Fruit fly (Drosophila melanogaster): ENCODE results near the gene BI-1.

The BI-1 gene

dm6 chr3L:8308891-8309352, at the start of gene BI-1 (continued):
- TF ChIP-seq dmrt11E (tag; optimal IDR thresholded peaks at IDR 0.05), result peak; percentile 60
- TF ChIP-seq Nf-YA (GFP tag; IDR thresholded peaks at IDR 0.05), result 0 out of 2 replicates have a peak, but pooled peaks have one; percentile 21
- peak; percentile 41 for TF ChIP-seq org-1 (GFP tag; optimal IDR thresholded peaks at IDR 0.05)
- TF ChIP-seq CG31388 (GFP tag; optimal IDR thresholded peaks at IDR 0.05), result no peak
- TF ChIP-seq CG6791 (GFP tag; IDR thresholded peaks at IDR 0.05; ENCODE audit: partially characterized antibody), result no peak
- no peak for TF ChIP-seq CHES-1-like (GFP tag; optimal IDR thresholded peaks at IDR 0.05)
- TF ChIP-seq CG16815 (GFP tag; optimal IDR thresholded peaks at IDR 0.05), result peak; percentile 23
- peak; percentile 99 for TF ChIP-seq Sry-β (GFP tag; optimal IDR thresholded peaks at IDR 0.05)
- peak; percentile 67 for TF ChIP-seq CG2712 (tag; optimal IDR thresholded peaks at IDR 0.05)
- no peak for TF ChIP-seq CG11504 (tag; optimal IDR thresholded peaks at IDR 0.05)
- TF ChIP-seq Sry-δ (GFP tag; optimal IDR thresholded peaks at IDR 0.05), result peak; percentile 13
- TF ChIP-seq Meics (GFP tag; optimal IDR thresholded peaks at IDR 0.05), result peak; percentile 76
- TF ChIP-seq CG2116 (GFP tag; optimal IDR thresholded peaks at IDR 0.05), result peak; percentile 22
- TF ChIP-seq sc (optimal IDR thresholded peaks at IDR 0.05), result no peak
- TF ChIP-seq sc (GFP tag; optimal IDR thresholded peaks at IDR 0.05), result peak; percentile 42
- TF ChIP-seq oc (tag; optimal IDR thresholded peaks at IDR 0.05), result no peak
- TF ChIP-seq NC2β (GFP tag; optimal IDR thresholded peaks at IDR 0.05), result no peak
- no peak for TF ChIP-seq CG8089 (GFP tag; optimal IDR thresholded peaks at IDR 0.05)
- peak; percentile 78 for TF ChIP-seq zfh2 (GFP tag; optimal IDR thresholded peaks at IDR 0.05)
- TF ChIP-seq Side (GFP tag; optimal IDR thresholded peaks at IDR 0.05), result no peak
- TF ChIP-seq Rfx (GFP tag; IDR thresholded peaks at IDR 0.05), result peak; percentile 69; the same call in 1 of the 2 replicates
- TF ChIP-seq Med (GFP tag), result peak; percentile 66
- TF ChIP-seq gfzf (GFP tag; optimal IDR thresholded peaks at IDR 0.05), result peak; percentile 15
- peak; percentile 81 for TF ChIP-seq phol (tag; optimal IDR thresholded peaks at IDR 0.05)
- TF ChIP-seq Dbx (GFP tag; IDR thresholded peaks at IDR 0.05), result peak; percentile 74; the same call in 2 of the 3 replicates
- TF ChIP-seq odd (GFP tag; optimal IDR thresholded peaks at IDR 0.05), result no peak
- TF ChIP-seq kni (GFP tag; optimal IDR thresholded peaks at IDR 0.05), result peak; percentile 83
- peak; percentile 78 for TF ChIP-seq Fer1 (GFP tag; optimal IDR thresholded peaks at IDR 0.05)
- peak; percentile 79 for TF ChIP-seq grau (tag; optimal IDR thresholded peaks at IDR 0.05)
- no peak for TF ChIP-seq CG10565 (GFP tag; optimal IDR thresholded peaks at IDR 0.05)
- peak; percentile 53 for TF ChIP-seq al (GFP tag; IDR thresholded peaks at IDR 0.05)
- no peak for TF ChIP-seq tap (tag; optimal IDR thresholded peaks at IDR 0.05)
- TF ChIP-seq repo (GFP tag; optimal IDR thresholded peaks at IDR 0.05), result no peak
- peak; percentile 80 for TF ChIP-seq kay (GFP tag; optimal IDR thresholded peaks at IDR 0.05)
- no peak for TF ChIP-seq CG11093 (GFP tag; IDR thresholded peaks at IDR 0.05)
- TF ChIP-seq ems (GFP tag; optimal IDR thresholded peaks at IDR 0.05), result peak; percentile 28
- TF ChIP-seq B-H2 (GFP tag; optimal IDR thresholded peaks at IDR 0.05), result peak; percentile 74
- no peak for TF ChIP-seq pros (GFP tag; optimal IDR thresholded peaks at IDR 0.05)
- TF ChIP-seq Atf6 (GFP tag; IDR thresholded peaks at IDR 0.05), result no peak; the same call in 1 of the 2 replicates
- peak; percentile 49 for TF ChIP-seq CG18011 (GFP tag; optimal IDR thresholded peaks at IDR 0.05)
- TF ChIP-seq CG17361 (GFP tag; IDR thresholded peaks at IDR 0.05), result peak; percentile 88
- TF ChIP-seq CG1233 (GFP tag; optimal IDR thresholded peaks at IDR 0.05), result peak; percentile 79
- TF ChIP-seq E2f1 (GFP tag; IDR thresholded peaks at IDR 0.05), result no peak
- peak; percentile 57 for TF ChIP-seq az2 (GFP tag; optimal IDR thresholded peaks at IDR 0.05)
- peak; percentile 89 for TF ChIP-seq Xbp1 (GFP tag; optimal IDR thresholded peaks at IDR 0.05)
